Worm (Caenorhabditis elegans) whole organism, young adult: ENCODE measurements around the gene W04G3.7.

Source experiments
- K12H6.12 ChIP-seq: fragments of 200-800 bp; sonication (Bioruptor generic); optimal IDR thresholded peaks from 2 replicates; lab custom pipeline; 2018; ENCODE audit warnings: mild to moderate bottlenecking, missing genetic modification characterization, missing compliant biosample characterization
- atf-7 ChIP-seq: sonication (generic microtip); optimal IDR thresholded peaks from 2 replicates; lab custom pipeline; 2017; ENCODE audit warnings: mild to moderate bottlenecking, missing genetic modification characterization, missing compliant biosample characterization
- bed-2 ChIP-seq: fragments of 200-800 bp; sonication (Bioruptor generic); IDR thresholded peaks from 2 replicates; pipeline ENCODE4 v1.3.6; 2022; ENCODE audit warnings: missing genetic modification reagents, missing genetic modification characterization, missing compliant biosample characterization
- hlh-12 ChIP-seq: sonication (generic microtip); optimal IDR thresholded peaks from 2 replicates; lab custom pipeline; 2016; ENCODE audit warnings: missing genetic modification characterization, missing compliant biosample characterization
- snpc-4 ChIP-seq, 5 experiments: fragments of 150-350 bp in 1 of 5; sonication (generic microtip) in 4 of 5; optimal IDR thresholded peaks; 2 replicates each; lab custom pipeline; 2014 to 2018; ENCODE audit warnings: missing genetic modification characterization in 5 of 5, missing biosample characterization in 3 of 5, antibody characterized with exemption in 2 of 5, mild to moderate bottlenecking in 2 of 5, missing compliant biosample characterization in 2 of 5, missing genotype in 2 of 5, moderate library complexity in 2 of 5, missing genetic modification reagents in 1 of 5

DNA sequence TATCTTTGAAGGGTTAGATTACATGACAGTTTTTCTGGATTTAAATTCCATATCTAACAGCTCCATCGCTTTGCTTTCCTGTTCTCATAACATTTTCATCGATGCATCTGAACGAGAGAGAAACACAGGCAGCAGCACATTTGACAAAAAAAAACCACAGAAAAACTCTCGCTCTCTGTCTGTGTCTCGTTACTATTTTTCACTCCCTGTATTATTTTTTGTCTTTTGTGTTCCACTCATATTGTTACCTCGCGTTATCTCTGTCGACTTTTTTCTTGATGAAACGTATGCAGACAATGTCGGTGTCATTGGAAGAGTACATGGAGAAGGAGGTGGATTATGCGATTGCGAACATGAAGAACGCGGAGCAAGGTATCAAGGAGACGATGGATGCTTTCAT lies 3.9 kb upstream of the W04G3.7 start, which contains the start of gene W04G3.11:
- TF ChIP-seq snpc-4 (GFP tag; optimal IDR thresholded peaks at IDR 0.05; lab: Kevin White, UChicago) (no peak), snpc-4 (tag; optimal IDR thresholded peaks at IDR 0.05; lab: Kevin White, UChicago) (no peak), bed-2 (no peak), atf-7 (tag; lab: Kevin White, UChicago) (no peak), K12H6.12 (tag; lab: Kevin White, UChicago) (no peak), hlh-12 (no peak)
